Worm (Caenorhabditis elegans) whole organism, L1 larva: Measurements from ENCODE around the gene math-33.

Experiments
- elt-2 ChIP-seq: sonication (generic microtip); optimal IDR thresholded peaks from 2 replicates; lab custom pipeline; 2016; ENCODE audit warnings: missing genetic modification characterization, mild to moderate bottlenecking, inconsistent platforms, missing compliant biosample characterization, missing genetic modification reagents
- hlh-4 ChIP-seq: sonication (generic microtip); optimal IDR thresholded peaks from 2 replicates; lab custom pipeline; 2016; ENCODE audit warnings: mild to moderate bottlenecking, missing genetic modification characterization, missing compliant biosample characterization
- lin-15B ChIP-seq: fragments of 150-350 bp; sonication (generic microtip); optimal IDR thresholded peaks from 3 replicates; lab custom pipeline; 2014; ENCODE audit warnings: missing biosample characterization, missing genetic modification characterization
- lir-3 ChIP-seq: sonication (generic microtip); optimal IDR thresholded peaks from 2 replicates; lab custom pipeline; 2016; ENCODE audit warnings: mild to moderate bottlenecking, missing genetic modification characterization, moderate library complexity, missing compliant biosample characterization; ENCODE audit not compliant: poor library complexity
- mdl-1 ChIP-seq, 2 experiments: fragments of 150-350 bp; optimal IDR thresholded peaks; 2 replicates each; lab custom pipeline; 2014 to 2017; ENCODE audit warnings: missing biosample characterization in 2 of 2, missing genetic modification characterization in 2 of 2, inconsistent platforms in 1 of 2

- TF ChIP-seq elt-2 (tag; lab: Kevin White, UChicago) (no peak), mdl-1 (tag; optimal IDR thresholded peaks at IDR 0.05; lab: Kevin White, UChicago) (no peak), lir-3 (tag; lab: Kevin White, UChicago) (no peak), lin-15B (tag; lab: Kevin White, UChicago) (no peak), hlh-4 (tag; lab: Kevin White, UChicago) (no peak)
Observed at ce11 chrV:11073354-11073753, 40.4 kb upstream of the math-33 start.
